Worm (Caenorhabditis elegans): ENCODE data around the gene nhr-171.
"Not testable (repeated sequence)": the region's sequence is repeated elsewhere in the genome, so short reads cannot be mapped to it uniquely, and the experiment has no call there.

The nhr-171 gene

ce11 chrV:7511465-7511864 lies at the start of gene nhr-171:
TSS of gene nhr-171 (plus strand) at chrV:7511765.
- not testable (repeated sequence) for TF ChIP-seq ces-1 (GFP tag; optimal IDR thresholded peaks at IDR 0.05); lin-29 (GFP tag; IDR thresholded peaks at IDR 0.05); ceh-44 (GFP tag; IDR thresholded peaks at IDR 0.05)

- no peak for TF ChIP-seq pqm-1 (tag; optimal IDR thresholded peaks at IDR 0.05)
- no peak for TF ChIP-seq F37D6.2 (tag; optimal IDR thresholded peaks at IDR 0.05)
- TF ChIP-seq fos-1 (tag; optimal IDR thresholded peaks at IDR 0.05): no peak
- TF ChIP-seq nhr-76 (tag; optimal IDR thresholded peaks at IDR 0.05): no peak
- TF ChIP-seq daf-12 (tag; optimal IDR thresholded peaks at IDR 0.05): no peak
- no peak for TF ChIP-seq ztf-7 (tag; optimal IDR thresholded peaks at IDR 0.05)
- no peak for TF ChIP-seq daf-16 (GFP tag; optimal IDR thresholded peaks at IDR 0.05)
- TF ChIP-seq daf-16 (tag; optimal IDR thresholded peaks at IDR 0.05): no peak
- no peak for TF ChIP-seq mdl-1 (tag; optimal IDR thresholded peaks at IDR 0.05)
- TF ChIP-seq arid-1 (GFP tag; conservative IDR thresholded peaks at IDR 0.05): no peak
- no peak for TF ChIP-seq nhr-11 (tag; optimal IDR thresholded peaks at IDR 0.05)
- TF ChIP-seq egl-43 (GFP tag; IDR thresholded peaks at IDR 0.05): no peak
Measured at ce11 chrV:7464696-7465095, 46.9 kb upstream of the nhr-171 start, which contains the start of gene srh-89. TSS of gene srh-89 (minus strand) at chrV:7464796.

ce11 chrV:7465509-7465908 lies 46.1 kb upstream of the nhr-171 start, which contains the start of gene F25E5.1:
TSS of gene F25E5.1 (plus strand) at chrV:7465884.
- TF ChIP-seq hmg-1.1 (GFP tag; IDR thresholded peaks at IDR 0.05) (peak; percentile 61; the same call in 1 of the 2 replicates), unc-130 (GFP tag; optimal IDR thresholded peaks at IDR 0.05) (peak; percentile 52), unc-62 (GFP tag; optimal IDR thresholded peaks at IDR 0.05 in 1 of 2) (peak in 1 of 2 experiments; percentile 93), unc-62 (tag; optimal IDR thresholded peaks at IDR 0.05) (no peak), rbr-2 (tag; optimal IDR thresholded peaks at IDR 0.05) (peak; percentile 53), dmd-9 (GFP tag; IDR thresholded peaks at IDR 0.05) (peak; percentile 75; the same call in 1 of the 2 replicates), dpl-1 (GFP tag; optimal IDR thresholded peaks at IDR 0.05) (peak; percentile 62), T20F7.1 (GFP tag; optimal IDR thresholded peaks at IDR 0.05) (no peak), egl-27 (tag; optimal IDR thresholded peaks at IDR 0.05) (no peak), nhr-102 (tag; optimal IDR thresholded peaks at IDR 0.05) (peak; percentile 26), T26A8.4 (GFP tag; IDR thresholded peaks at IDR 0.05) (no peak), nhr-28 (tag; optimal IDR thresholded peaks at IDR 0.05) (peak; percentile 59), ces-1 (GFP tag; optimal IDR thresholded peaks at IDR 0.05) (no peak), hlh-11 (tag; optimal IDR thresholded peaks at IDR 0.05) (no peak), nhr-6 (tag; optimal IDR thresholded peaks at IDR 0.05) (peak; percentile 70), ama-1 (optimal IDR thresholded peaks at IDR 0.05) (no peak), nhr-48 (tag; optimal IDR thresholded peaks at IDR 0.05) (no peak), hlh-30 (tag; optimal IDR thresholded peaks at IDR 0.05; ENCODE audit: insufficient read depth) (peak; percentile 63), ceh-44 (GFP tag; IDR thresholded peaks at IDR 0.05) (peak; percentile 17; the same call in 1 of the 2 replicates), ZK546.5 (tag; optimal IDR thresholded peaks at IDR 0.05) (no peak), dmd-8 (GFP tag; IDR thresholded peaks at IDR 0.05) (no peak), daf-16 (GFP tag; optimal IDR thresholded peaks at IDR 0.05) (no peak), daf-16 (tag; optimal IDR thresholded peaks at IDR 0.05) (no peak), saeg-2 (GFP tag; IDR thresholded peaks at IDR 0.05) (no peak), pha-4 (GFP tag; IDR thresholded peaks at IDR 0.05) (no peak), pha-4 (tag; optimal IDR thresholded peaks at IDR 0.05) (peak; percentile 31), Y48G9A.11 (GFP tag; IDR thresholded peaks at IDR 0.05) (no peak), madf-5 (GFP tag; IDR thresholded peaks at IDR 0.05) (no peak), unc-39 (tag; optimal IDR thresholded peaks at IDR 0.05) (no peak), R02D3.7 (tag; optimal IDR thresholded peaks at IDR 0.05) (no peak), mdl-1 (tag; optimal IDR thresholded peaks at IDR 0.05) (peak in 1 of 2 experiments; percentile 81), ZK337.2 (GFP tag; IDR thresholded peaks at IDR 0.05) (0 out of 2 replicates have a peak, but pooled peaks have one; percentile 10), pqm-1 (tag; optimal IDR thresholded peaks at IDR 0.05) (peak; percentile 48), mes-2 (tag; optimal IDR thresholded peaks at IDR 0.05; ENCODE audit: poor library complexity, severe bottlenecking) (peak; percentile 95), spr-3 (GFP tag; optimal IDR thresholded peaks at IDR 0.05) (no peak), F37D6.2 (tag; optimal IDR thresholded peaks at IDR 0.05) (no peak), Y105C5A.15 (GFP tag; IDR thresholded peaks at IDR 0.05) (no peak), nhr-76 (tag; optimal IDR thresholded peaks at IDR 0.05) (no peak), nhr-237 (tag; optimal IDR thresholded peaks at IDR 0.05) (no peak), arid-1 (GFP tag; conservative IDR thresholded peaks at IDR 0.05) (no peak)

All from whole organism, L4 larva.